Fruit fly (Drosophila melanogaster) ovary, adult (tissue): ENCODE data around the gene AP-2alpha.
A peak's percentile ranks its signal among the peaks of the same experiment; 100 is the strongest.

Experiments used
- CG17801 ChIP-seq: fragments of 200-800 bp; optimal IDR thresholded peaks from 2 replicates; lab custom pipeline; 2019; ENCODE audit warnings: missing biosample characterization, mild to moderate bottlenecking, missing genetic modification characterization, moderate library complexity; ENCODE audit not compliant: partially characterized antibody

AP-2alpha gene

DNA sequence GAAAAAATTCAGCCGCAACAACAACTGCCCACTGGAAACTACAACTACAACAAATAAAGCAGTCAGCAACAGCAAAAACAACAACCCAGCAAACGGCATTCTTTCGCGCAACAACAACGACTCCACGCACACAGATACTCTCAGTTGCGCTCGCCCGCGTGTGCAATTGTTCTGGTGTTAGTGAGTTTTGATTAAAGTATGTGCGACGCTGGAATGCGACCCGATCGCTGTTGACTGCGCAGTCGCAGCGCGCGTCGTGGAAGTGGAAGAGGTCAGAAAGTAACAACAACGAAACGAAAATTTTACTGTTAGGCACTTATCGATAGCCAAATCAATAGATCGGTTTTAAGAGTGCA, 17.0 kb upstream of the AP-2alpha start:
- TF ChIP-seq CG17801 (GFP tag; lab: Kevin White, UChicago): no peak

DNA sequence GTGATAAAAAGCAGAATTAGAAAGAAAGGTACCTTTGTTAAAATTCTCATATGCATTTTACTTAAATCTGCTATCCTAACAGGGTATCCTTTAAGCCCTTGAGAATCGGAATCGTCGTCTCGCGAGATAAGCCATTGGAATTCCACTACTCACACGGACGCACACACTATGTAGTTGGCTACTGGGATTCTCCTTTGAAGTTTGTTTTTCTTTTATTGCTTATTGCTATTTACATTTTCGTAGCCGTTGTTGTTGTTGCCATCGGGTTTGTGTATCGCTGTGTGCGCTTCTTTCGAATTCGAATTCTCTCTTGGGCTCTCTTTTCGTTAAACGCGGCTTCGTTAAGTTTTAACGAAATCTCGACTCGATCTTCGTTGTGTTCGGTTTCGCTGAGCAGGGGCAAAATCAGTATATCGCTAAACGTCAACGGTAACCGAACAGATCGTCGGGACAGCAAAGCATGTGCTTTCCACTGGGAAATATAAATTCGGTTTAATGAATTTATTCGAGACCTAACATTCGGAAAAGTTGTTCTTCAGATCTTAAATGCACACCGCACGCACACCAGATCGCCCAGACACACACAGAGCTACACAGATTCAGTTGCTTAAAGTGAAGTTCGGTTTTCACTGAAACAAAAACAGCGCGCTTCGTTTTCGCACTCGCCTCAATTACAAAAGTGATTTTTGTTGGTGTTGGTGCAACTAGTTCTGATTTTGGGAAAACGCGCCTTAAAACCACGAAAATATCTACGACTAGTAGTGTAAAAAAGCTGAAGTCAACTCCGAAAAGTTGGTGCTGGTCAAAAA, 16.4 kb upstream of the AP-2alpha start, which contains the start of gene ex:
Gene ex, plus strand, starts transcription at position 408 of the 809 bp plus-strand sequence.
- peak; percentile 81 for TF ChIP-seq CG17801 (GFP tag; lab: Kevin White, UChicago)

DNA sequence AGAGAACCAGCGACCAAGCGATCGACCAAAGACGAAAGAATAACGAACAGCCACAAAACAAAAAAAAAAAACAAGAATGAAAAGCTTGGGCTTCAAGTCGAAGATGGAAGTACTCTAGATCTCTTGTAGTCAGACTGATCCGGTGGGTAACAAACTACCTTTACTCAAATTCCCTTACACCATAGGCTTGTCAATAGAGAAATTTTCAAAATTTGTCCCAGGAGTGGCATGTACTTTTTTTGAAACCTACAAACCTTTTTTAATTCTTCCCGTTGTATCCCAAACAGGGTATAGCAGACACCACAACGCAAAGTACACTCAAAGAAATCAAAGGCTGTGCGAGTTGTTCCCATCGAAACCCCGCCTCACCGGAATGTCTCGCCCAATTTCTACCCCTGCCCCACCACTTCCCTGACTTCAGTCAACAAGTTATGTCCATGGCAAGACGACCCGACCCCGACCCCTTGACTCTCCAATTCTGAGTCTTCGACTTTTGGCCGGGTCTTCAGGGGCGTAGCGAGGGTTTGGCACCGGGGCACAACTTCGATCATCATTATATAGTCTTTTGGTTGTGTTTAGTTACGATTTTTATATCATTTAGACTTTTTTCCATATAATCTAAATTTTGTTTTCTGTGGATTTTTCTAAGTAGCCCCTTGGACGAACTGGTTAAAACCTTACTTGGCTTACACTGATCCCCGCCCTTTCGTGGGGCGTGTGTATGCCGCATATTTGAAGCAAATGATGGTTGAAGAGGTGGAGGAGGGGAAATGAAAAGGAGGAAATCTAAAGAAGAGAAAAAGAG, 15.3 kb upstream of the AP-2alpha start:
- no peak for TF ChIP-seq CG17801 (GFP tag; lab: Kevin White, UChicago)

DNA sequence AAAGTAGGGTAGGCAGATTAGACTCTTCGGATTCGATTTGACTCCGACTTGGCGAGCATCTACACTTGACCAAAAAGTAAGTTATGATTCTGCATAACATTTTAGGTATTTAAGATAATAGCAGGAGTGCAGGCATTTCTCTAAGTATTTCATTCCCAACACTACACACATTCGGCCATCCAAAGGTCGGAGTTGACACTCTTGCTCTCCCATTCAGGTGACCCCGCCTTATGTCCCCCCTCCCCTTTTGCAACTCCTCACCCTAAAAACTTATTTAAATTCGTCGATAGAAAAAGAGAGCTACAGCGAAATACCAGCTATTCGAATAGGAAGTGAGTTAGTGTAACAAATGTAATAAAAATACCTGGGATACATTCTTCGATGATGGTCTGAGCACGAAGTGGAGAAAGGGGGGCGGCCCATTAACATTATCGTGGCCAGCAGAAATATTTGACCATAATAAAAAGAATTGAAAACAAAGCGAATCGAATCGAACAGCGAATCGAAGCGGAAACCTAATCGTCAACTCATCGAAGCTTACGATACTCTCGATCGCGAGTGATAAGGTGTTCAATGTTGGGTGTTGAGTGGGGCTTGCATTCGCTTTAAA, 13.9 kb upstream of the AP-2alpha start:
- no peak for TF ChIP-seq CG17801 (GFP tag; lab: Kevin White, UChicago)

DNA sequence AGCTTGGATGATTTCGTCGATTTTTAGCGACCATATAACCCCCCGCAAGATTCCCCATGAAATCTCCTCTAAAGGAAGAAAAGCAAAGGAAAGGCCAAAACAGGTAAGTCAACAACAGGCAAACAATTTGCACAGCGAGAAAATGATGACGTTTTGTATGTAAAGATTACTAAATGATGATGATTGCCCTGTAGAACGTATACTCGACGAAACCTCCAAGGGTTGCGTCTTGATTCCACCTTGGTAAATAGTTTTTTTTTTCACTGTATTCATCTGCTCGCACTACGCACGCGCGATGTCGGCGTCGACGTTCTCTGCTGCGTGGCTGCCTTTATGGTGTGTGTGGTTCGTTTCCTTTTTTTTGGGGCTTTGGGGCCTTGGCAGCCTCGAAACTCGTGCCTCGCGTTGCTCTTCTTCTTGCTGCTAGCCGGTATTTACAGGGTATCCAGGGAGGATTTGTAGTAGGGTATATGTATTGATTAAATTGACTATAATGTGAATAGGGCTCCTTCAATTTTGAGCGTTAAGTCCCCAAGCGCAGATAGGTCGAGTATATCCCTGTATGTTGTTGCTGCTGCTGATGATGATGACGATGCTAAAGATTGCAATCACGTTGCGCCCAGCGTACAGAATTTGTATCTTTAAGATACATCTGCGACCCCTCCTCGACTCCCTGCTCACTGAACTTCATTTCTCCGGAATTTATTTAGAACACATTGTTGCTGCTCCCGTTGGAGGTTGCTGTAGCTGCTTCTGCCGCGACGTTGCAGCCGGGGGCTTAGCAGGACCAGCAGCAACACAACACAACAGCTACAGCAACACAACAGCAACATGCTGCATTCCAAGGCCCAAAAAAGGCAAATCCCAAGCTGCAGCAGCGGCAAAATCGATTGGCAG, 13.0 kb upstream of the AP-2alpha start:
- no peak for TF ChIP-seq CG17801 (GFP tag; lab: Kevin White, UChicago)

DNA sequence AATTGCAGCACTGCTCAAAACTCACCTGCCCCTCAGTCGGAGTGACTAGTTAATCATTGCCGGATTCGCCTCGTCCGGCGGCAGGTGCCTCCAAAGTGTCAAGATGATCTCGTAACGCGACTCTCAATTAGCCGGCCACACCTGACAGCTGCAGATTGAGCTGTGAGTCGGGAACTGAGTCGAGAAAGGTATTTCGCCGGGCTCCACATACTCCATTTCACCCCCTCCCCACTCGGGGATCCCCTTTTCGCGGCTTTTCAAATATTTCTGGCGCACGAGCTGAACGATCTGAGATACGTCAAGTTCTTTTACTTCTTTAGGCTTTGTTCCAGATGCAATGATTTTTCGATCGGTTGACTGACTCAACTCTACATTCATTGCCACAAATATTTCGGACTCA, 11.9 kb upstream of the AP-2alpha start:
- TF ChIP-seq CG17801 (GFP tag; lab: Kevin White, UChicago): no peak

DNA sequence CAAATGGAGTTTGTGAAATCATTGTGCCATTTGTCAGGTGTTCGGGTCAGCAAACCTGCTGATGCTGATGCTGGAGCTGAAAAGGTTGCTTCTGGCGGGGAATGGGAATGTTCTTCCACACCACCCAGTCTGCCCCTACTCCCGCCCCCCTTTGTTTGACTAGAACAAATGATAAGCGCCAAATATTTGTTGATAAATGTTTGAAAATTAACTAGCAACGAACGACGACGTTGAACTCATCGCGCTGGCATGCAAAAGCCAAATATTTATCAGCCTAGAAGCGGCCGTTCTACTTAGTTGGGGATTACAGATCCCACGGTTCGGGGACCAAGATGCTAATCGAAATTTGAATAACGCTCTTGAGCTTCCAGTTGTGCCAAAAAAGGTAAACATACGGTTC, 10.9 kb upstream of the AP-2alpha start:
- no peak for TF ChIP-seq CG17801 (GFP tag; lab: Kevin White, UChicago)

DNA sequence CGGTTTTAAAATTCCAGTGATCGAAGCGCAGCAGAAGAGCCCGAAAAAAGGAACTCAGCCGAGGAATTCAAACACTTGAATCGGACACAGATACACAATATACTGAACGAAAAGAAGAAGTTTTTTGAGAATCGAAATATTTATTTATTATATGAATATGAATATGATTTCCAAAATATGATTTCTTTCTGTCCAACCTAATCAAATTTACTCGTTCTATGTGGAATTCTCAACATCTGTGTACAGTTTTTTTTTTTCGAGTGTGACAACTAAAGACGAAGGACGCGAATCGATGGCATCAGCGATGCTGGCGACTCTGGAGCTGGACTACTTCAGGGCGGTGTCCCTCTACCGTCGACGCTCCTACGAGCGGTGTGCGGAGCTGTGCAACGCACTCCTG, 8.6 kb upstream of the AP-2alpha start:
- no peak for TF ChIP-seq CG17801 (GFP tag; lab: Kevin White, UChicago)

DNA sequence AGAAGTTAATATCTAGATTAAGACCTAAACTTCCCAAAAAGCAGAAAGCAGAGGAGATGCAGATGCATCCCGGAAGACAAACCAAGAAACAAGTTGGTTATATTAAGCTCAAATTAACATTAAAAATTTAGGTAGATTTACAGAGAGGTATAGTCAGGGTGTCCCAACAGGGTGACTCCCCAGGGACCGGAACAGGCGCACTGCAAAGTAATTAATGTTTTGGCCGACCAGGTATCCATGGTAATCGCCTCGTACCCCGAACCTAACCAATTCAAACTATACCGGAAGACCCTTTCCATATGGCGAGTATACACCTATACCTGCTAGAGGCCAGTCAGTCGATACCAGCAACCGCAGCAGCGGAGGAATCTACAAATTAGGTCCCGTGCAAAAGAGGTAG, 8.0 kb upstream of the AP-2alpha start, which contains the start of gene BBS8:
Gene BBS8, plus strand, starts transcription at position 301 of the 400 bp plus-strand sequence.
- TF ChIP-seq CG17801 (GFP tag; lab: Kevin White, UChicago): no peak

DNA sequence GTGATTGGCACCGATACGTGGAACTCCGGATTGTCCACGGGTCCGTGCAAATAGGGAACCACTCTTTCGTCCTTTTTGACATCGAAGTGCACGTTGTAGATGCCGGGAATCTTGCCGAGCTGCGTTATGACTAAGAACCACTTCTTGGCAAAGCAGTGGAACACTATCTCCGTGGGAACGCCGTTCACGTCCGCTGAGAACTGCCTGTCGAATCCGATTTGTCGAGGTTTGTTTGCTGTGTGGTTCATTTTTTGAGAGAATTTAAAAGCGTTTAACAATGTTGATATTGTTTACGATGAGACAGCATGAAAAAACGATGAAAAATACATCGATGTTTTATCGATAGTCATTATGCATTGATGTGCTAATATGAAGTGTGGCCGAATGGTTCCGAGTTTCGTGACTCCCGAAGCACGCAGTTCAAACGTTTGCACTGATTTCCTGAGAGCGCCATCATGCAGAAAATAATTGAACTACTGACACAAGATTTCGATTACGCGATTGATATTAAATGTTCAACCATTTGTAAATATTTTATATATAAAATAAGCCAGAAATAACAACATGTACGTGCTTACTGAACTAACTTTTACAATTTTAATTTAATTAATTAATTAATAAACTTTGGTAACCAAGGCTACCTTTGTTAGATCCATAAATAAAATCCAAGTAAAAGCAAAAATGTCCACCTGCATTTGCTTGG, 6.7 kb upstream of the AP-2alpha start, which contains the start of the genes CG11885 and CG13692:
Gene CG11885, minus strand, starts transcription at position 332 of the 703 bp plus-strand sequence.
Gene CG13692, plus strand, starts transcription at position 653 of the 703 bp plus-strand sequence.
- TF ChIP-seq CG17801 (GFP tag; lab: Kevin White, UChicago): peak; percentile 51

DNA sequence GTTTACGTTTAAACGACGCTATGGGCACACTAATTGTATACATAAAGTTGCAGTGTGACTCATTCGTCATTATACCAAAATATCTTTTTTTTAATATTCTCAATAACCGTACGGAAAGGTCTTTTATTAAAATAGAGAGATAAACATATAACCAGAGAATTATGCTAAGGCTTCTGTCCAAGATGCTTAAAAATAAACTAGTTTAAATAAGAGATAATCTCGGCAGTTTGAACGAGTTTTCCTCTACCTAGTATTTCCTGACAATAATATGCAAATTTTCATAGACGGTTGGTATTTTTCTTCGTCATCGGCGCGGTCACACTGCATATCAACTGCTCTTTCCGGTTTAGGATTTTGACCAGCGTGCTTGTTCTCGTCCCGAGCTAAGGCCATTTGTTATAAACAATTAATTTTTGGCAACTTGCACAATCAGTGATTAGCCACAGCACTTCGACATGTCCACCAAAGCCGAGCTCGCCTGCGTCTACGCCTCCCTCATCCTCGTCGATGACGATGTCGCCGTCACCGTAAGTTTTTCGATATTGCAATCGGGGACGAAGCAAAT, 5.1 kb upstream of the AP-2alpha start, which contains the start of the genes CG13690 and RpLP1:
Gene CG13690, minus strand, starts transcription at position 33 of the 565 bp plus-strand sequence.
Gene RpLP1, plus strand, starts transcription at position 333 of the 565 bp plus-strand sequence.
- peak; percentile 87 for TF ChIP-seq CG17801 (GFP tag; lab: Kevin White, UChicago)

DNA sequence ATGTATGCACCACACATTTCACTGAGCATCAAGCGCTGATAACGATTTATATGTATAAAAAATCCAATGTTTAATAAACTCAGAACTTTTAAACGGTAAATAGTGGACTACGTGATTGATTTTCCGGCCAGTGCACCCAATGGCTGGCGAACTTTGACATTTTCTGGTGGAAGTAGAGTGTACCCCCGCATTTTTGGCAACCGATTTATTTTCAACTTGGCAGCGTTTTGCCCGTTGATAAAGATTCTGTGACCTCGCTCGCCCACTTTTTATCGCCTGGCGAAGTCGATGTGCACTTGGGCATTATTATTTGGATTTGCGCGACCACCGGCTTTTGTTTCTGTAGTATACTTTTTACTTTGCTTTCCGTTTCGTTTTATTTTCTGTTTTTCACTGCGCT, 683 bp downstream of the AP-2alpha start:
- no peak for TF ChIP-seq CG17801 (GFP tag; lab: Kevin White, UChicago)

DNA sequence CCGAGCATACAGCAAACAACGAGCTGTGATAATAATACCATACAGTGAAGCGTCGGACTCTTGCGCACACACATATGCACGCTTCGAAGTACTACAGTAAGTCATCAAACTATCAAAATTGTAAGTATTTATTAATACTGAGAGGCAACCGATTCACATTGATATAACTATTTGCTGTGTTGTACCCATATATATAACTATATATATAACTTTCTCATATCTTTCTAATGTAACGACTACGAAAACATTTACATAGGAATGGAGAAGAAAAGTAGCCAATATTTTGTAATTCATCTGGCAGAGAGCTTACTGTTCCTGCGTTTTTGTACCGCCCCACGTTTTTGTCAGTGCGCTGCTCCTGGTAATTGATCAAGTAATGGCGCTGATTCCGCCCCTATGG, 1.6 kb downstream of the AP-2alpha start:
- TF ChIP-seq CG17801 (GFP tag; lab: Kevin White, UChicago): no peak
